4 worm cellular contexts compared by ENCODE assay signal in the genomic region with DNA sequence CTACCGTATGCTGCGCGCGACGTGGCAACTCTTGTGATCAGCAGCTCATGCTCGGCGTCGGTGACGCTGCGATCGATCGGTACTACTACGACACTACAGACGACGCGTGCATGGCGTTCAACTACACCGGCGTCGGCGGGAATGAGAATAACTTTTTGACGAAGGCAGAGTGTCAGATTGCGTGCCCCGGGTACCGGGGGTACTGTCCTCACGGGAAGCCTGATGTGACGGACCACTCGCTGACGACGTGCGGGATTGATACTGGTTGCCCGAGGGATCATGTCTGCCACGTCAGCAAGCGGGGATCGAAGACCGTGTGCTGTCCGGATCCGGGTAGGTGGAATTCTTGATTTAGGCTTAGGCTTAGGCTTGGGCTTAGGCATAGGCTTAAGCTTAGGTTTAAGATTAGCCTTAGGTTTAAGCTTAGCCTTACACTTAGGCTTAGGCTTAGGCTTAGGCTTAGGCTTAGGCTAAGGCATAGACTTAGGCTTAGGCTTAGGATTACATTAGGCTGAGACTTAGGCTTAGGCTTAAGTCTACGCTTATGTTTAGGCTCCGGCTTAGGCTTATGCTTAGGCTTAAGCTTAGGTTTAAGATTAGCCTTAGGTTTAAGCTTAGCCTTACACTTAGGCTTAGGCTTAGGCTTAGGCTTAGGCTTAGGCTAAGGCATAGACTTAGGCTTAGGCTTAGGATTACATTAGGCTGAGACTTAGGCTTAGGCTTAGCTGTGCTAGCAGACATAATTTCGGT.
A peak's percentile ranks its signal among the peaks of the same experiment; 100 is the strongest.
TF ChIP-seq lines count a peak whose summit lies in the region.

No protein-coding gene starts in this region.

TF ChIP-seq in whole organism, L4 larva, 104 proteins besides CTCF, POLR2A, EP300 and RAD21:
- peak; percentile 64 for TF ChIP-seq set-16 (GFP tag; IDR thresholded peaks at IDR 0.05; lab: Robert Waterston, UW)

TF ChIP-seq in whole organism, early embryonic, 17 proteins besides CTCF, POLR2A, EP300 and RAD21:
- peak; percentile 82 for TF ChIP-seq ceh-36 (tag; optimal IDR thresholded peaks at IDR 0.05; lab: Kevin White, UChicago)

TF ChIP-seq in whole organism, late embryonic, 69 proteins besides CTCF, POLR2A, EP300 and RAD21:
- TF ChIP-seq dve-1 (tag; optimal IDR thresholded peaks at IDR 0.05; lab: Kevin White, UChicago) (peak; percentile 61), T23F11.4 (GFP tag; optimal IDR thresholded peaks at IDR 0.05; lab: Kevin White, UChicago) (peak; percentile 36)
TF ChIP-seq in whole organism, late embryonic: peak in this region for 2; not testable (repeated sequence) for 67.

TF ChIP-seq in whole organism, young adult, 124 proteins besides CTCF, POLR2A, EP300 and RAD21:
- peak; percentile 56; the same call in 1 of the 2 replicates for TF ChIP-seq zfh-2 (GFP tag; conservative IDR thresholded peaks at IDR 0.05; lab: Robert Waterston, UW)
- TF ChIP-seq dox-1 (GFP tag; IDR thresholded peaks at IDR 0.05; lab: Robert Waterston, UW), result 0 out of 2 replicates have a peak, but pooled peaks have one; percentile 19
